Worm (Caenorhabditis elegans) whole organism, L2 larva: ENCODE results near the gene clc-26.

Experiments used
- ZK546.5 ChIP-seq: sonication (generic microtip); optimal IDR thresholded peaks from 2 replicates; lab custom pipeline; 2017; ENCODE audit warnings: missing biosample characterization, missing genetic modification characterization
- alr-1 ChIP-seq: fragments of 150-350 bp; optimal IDR thresholded peaks from 2 replicates; lab custom pipeline; 2014; ENCODE audit warnings: missing biosample characterization, missing genetic modification characterization
- aly-2 ChIP-seq: fragments of 150-350 bp; optimal IDR thresholded peaks from 2 replicates; lab custom pipeline; 2014; ENCODE audit warnings: missing biosample characterization, missing genetic modification characterization
- ceh-82 ChIP-seq: fragments of 150-350 bp; optimal IDR thresholded peaks from 2 replicates; lab custom pipeline; 2014; ENCODE audit warnings: missing biosample characterization, missing genetic modification characterization
- dmd-4 ChIP-seq: sonication (generic microtip); optimal IDR thresholded peaks from 2 replicates; lab custom pipeline; 2017; ENCODE audit warnings: missing biosample characterization, missing genetic modification characterization
- elt-3 ChIP-seq: sonication (generic microtip); optimal IDR thresholded peaks from 2 replicates; lab custom pipeline; 2017; ENCODE audit warnings: missing biosample characterization, missing genetic modification characterization
- lin-13 ChIP-seq: fragments of 150-350 bp; optimal IDR thresholded peaks from 2 replicates; lab custom pipeline; 2014; ENCODE audit warnings: missing biosample characterization, missing genetic modification reagents, missing genetic modification characterization
- lsy-2 ChIP-seq, 2 experiments: fragments of 150-350 bp in 1 of 2; sonication (generic microtip) in 1 of 2; optimal IDR thresholded peaks; 2 replicates each; lab custom pipeline; 2014 to 2017; ENCODE audit warnings: missing biosample characterization in 2 of 2, missing genetic modification characterization in 2 of 2
- nhr-237 ChIP-seq: fragments of 150-350 bp; optimal IDR thresholded peaks from 2 replicates; lab custom pipeline; 2014; ENCODE audit warnings: missing biosample characterization, missing genetic modification characterization
- nhr-77 ChIP-seq: fragments of 150-350 bp; optimal IDR thresholded peaks from 2 replicates; lab custom pipeline; 2014; ENCODE audit warnings: missing biosample characterization, missing genetic modification characterization
- unc-39 ChIP-seq: fragments of 150-350 bp; optimal IDR thresholded peaks from 2 replicates; lab custom pipeline; 2014; ENCODE audit warnings: missing biosample characterization, missing genetic modification characterization
- zag-1 ChIP-seq: fragments of 150-350 bp; optimal IDR thresholded peaks from 2 replicates; lab custom pipeline; 2014; ENCODE audit warnings: missing biosample characterization, missing genetic modification characterization
- ztf-4 ChIP-seq: fragments of 150-350 bp; optimal IDR thresholded peaks from 2 replicates; lab custom pipeline; 2014; ENCODE audit warnings: missing biosample characterization, missing genetic modification characterization

ce11 chrIII:989558-989957, 41.3 kb downstream of the clc-26 start:
- TF ChIP-seq nhr-237 (tag; lab: Kevin White, UChicago) (no peak), nhr-77 (tag; lab: Kevin White, UChicago) (no peak), zag-1 (tag; lab: Kevin White, UChicago) (no peak), ztf-4 (tag; lab: Kevin White, UChicago) (no peak), unc-39 (tag; lab: Kevin White, UChicago) (no peak), ceh-82 (tag; lab: Kevin White, UChicago) (no peak), lin-13 (GFP tag; lab: Kevin White, UChicago) (no peak), elt-3 (tag; lab: Kevin White, UChicago) (no peak), ZK546.5 (no peak), aly-2 (no peak), alr-1 (no peak), dmd-4 (tag; lab: Kevin White, UChicago) (no peak), lsy-2 (tag; optimal IDR thresholded peaks at IDR 0.05; lab: Kevin White, UChicago) (no peak)
